Worm (Caenorhabditis elegans): ENCODE results near the gene Y6G8.6.

- TF ChIP-seq pha-4 (tag; optimal IDR thresholded peaks at IDR 0.05), result no peak
- TF ChIP-seq snpc-4 (tag; optimal IDR thresholded peaks at IDR 0.05), result no peak
- TF ChIP-seq nhr-237 (tag; optimal IDR thresholded peaks at IDR 0.05), result no peak
- TF ChIP-seq nhr-28 (tag; optimal IDR thresholded peaks at IDR 0.05), result no peak
Observed at ce11 chrV:17614251-17614650, 2.5 kb downstream of the Y6G8.6 start, which contains the start of gene Y6G8.14.
